Fruit fly (Drosophila melanogaster) whole organism, embryonic: ENCODE results near the gene CG9173.

Experiments
- ATbp ChIP-seq: fragments of 200-800 bp; sonication (Bioruptor generic); optimal IDR thresholded peaks from 2 replicates; lab custom pipeline; 2017; ENCODE audit warnings: missing biosample characterization, mild to moderate bottlenecking, missing genetic modification characterization, missing genetic modification reagents
- CG10147 ChIP-seq: fragments of 200-800 bp; sonication (Bioruptor generic); optimal IDR thresholded peaks from 2 replicates; lab custom pipeline; 2019; ENCODE audit warnings: missing biosample characterization, mild to moderate bottlenecking, missing genetic modification characterization, moderate library complexity
- CG10565 ChIP-seq: fragments of 200-800 bp; sonication (Bioruptor generic); optimal IDR thresholded peaks from 3 replicates; lab custom pipeline; 2016; ENCODE audit warnings: missing biosample characterization, mild to moderate bottlenecking, missing genetic modification characterization
- CG10959 ChIP-seq: fragments of 200-800 bp; sonication (Bioruptor generic); IDR thresholded peaks from 2 replicates; pipeline ENCODE4 v1.3.6; 2022; ENCODE audit warnings: missing biosample characterization, missing genetic modification characterization
- CG11504 ChIP-seq: fragments of 200-800 bp; sonication (Bioruptor generic); optimal IDR thresholded peaks from 3 replicates; lab custom pipeline; 2019; ENCODE audit warnings: missing biosample characterization, mild to moderate bottlenecking, missing genetic modification characterization, moderate library complexity
- CG11696 ChIP-seq: fragments of 200-800 bp; sonication (Bioruptor generic); IDR thresholded peaks from 2 replicates; pipeline ENCODE4 v1.3.6; 2022; ENCODE audit warnings: missing biosample characterization, missing genetic modification characterization
- CG12391 ChIP-seq: fragments of 200-800 bp; sonication (Bioruptor generic); optimal IDR thresholded peaks from 3 replicates; lab custom pipeline; 2018; ENCODE audit warnings: missing biosample characterization, mild to moderate bottlenecking, missing genetic modification characterization, moderate library complexity
- CG12659 ChIP-seq: fragments of 200-800 bp; sonication (Bioruptor generic); optimal IDR thresholded peaks from 3 replicates; lab custom pipeline; 2017; ENCODE audit warnings: mild to moderate bottlenecking, missing biosample characterization, missing genetic modification reagents, missing genetic modification characterization
- CG14050 ChIP-seq: fragments of 200-800 bp; sonication (Bioruptor generic); IDR thresholded peaks from 3 replicates; pipeline ENCODE4 v1.3.6; 2022; ENCODE audit warnings: missing biosample characterization, missing genetic modification characterization
- CG15269 ChIP-seq: fragments of 200-800 bp; sonication (Bioruptor generic); optimal IDR thresholded peaks from 2 replicates; lab custom pipeline; 2018; ENCODE audit warnings: missing biosample characterization, mild to moderate bottlenecking, missing genetic modification characterization, moderate library complexity
- CG15479 ChIP-seq: fragments of 200-800 bp; sonication (Bioruptor generic); optimal IDR thresholded peaks from 3 replicates; lab custom pipeline; 2019; ENCODE audit warnings: missing biosample characterization, mild to moderate bottlenecking, missing genetic modification characterization, moderate library complexity
- CG15514 ChIP-seq: fragments of 200-800 bp; sonication (Bioruptor generic); optimal IDR thresholded peaks from 3 replicates; lab custom pipeline; 2017; ENCODE audit warnings: missing biosample characterization, missing genetic modification characterization, mild to moderate bottlenecking, moderate library complexity, missing genetic modification reagents
- CG2875 ChIP-seq: fragments of 200-800 bp; sonication (Bioruptor generic); optimal IDR thresholded peaks from 2 replicates; lab custom pipeline; 2017; ENCODE audit warnings: missing biosample characterization, mild to moderate bottlenecking, missing genetic modification characterization, missing genetic modification reagents
- CG2889 ChIP-seq: fragments of 200-800 bp; sonication (Bioruptor generic); IDR thresholded peaks from 3 replicates; pipeline ENCODE4 v1.3.6; 2022; ENCODE audit warnings: missing biosample characterization, missing genetic modification characterization
- CG3065 ChIP-seq: fragments of 200-800 bp; sonication (Bioruptor generic); optimal IDR thresholded peaks from 2 replicates; lab custom pipeline; 2016; ENCODE audit warnings: missing biosample characterization, missing genetic modification characterization
- CG31365 ChIP-seq: fragments of 200-800 bp; sonication (Bioruptor generic); optimal IDR thresholded peaks from 2 replicates; lab custom pipeline; 2018; ENCODE audit warnings: missing biosample characterization, mild to moderate bottlenecking, missing genetic modification characterization
- CG34224 ChIP-seq: fragments of 200-800 bp; sonication (Bioruptor generic); IDR thresholded peaks from 3 replicates; pipeline ENCODE4 v1.3.6; 2022; ENCODE audit warnings: missing biosample characterization, missing genetic modification characterization; ENCODE audit not compliant: partially characterized antibody
- CG6254 ChIP-seq: fragments of 200-800 bp; sonication (Bioruptor generic); optimal IDR thresholded peaks from 3 replicates; lab custom pipeline; 2017; ENCODE audit warnings: mild to moderate bottlenecking, missing biosample characterization, missing genetic modification reagents, missing genetic modification characterization
- CG6683 ChIP-seq: fragments of 200-800 bp; sonication (Bioruptor generic); optimal IDR thresholded peaks from 2 replicates; lab custom pipeline; 2017; ENCODE audit warnings: missing biosample characterization, mild to moderate bottlenecking, missing genetic modification characterization, missing genetic modification reagents
- CG8924 ChIP-seq: fragments of 200-800 bp; optimal IDR thresholded peaks from 3 replicates; lab custom pipeline; 2019; ENCODE audit warnings: missing biosample characterization, mild to moderate bottlenecking, missing genetic modification characterization, moderate library complexity
- CTCF ChIP-seq: fragments of 200-800 bp; sonication (Bioruptor generic); optimal IDR thresholded peaks from 2 replicates; lab custom pipeline; 2017; ENCODE audit warnings: missing biosample characterization, mild to moderate bottlenecking, missing genetic modification characterization, moderate library complexity
- CkIIα-i1 ChIP-seq: fragments of 200-800 bp; sonication (Bioruptor generic); IDR thresholded peaks from 2 replicates; pipeline ENCODE4 v1.3.6; 2022; ENCODE audit warnings: missing biosample characterization, missing genetic modification characterization
- Doc2 ChIP-seq: fragments of 200-800 bp; sonication (Bioruptor generic); IDR thresholded peaks from 2 replicates; pipeline ENCODE4 v1.3.6; 2022; ENCODE audit warnings: missing biosample characterization, missing genetic modification characterization
- Dp ChIP-seq: fragments of 200-800 bp; sonication (Bioruptor generic); optimal IDR thresholded peaks from 2 replicates; lab custom pipeline; 2018; ENCODE audit warnings: missing biosample characterization, mild to moderate bottlenecking, missing genetic modification characterization, moderate library complexity
- Dref ChIP-seq: fragments of 200-800 bp; sonication (Bioruptor generic); IDR thresholded peaks from 2 replicates; pipeline ENCODE4 v1.3.6; 2022; ENCODE audit warnings: missing biosample characterization, missing genetic modification characterization
- Elba2 ChIP-seq: fragments of 200-800 bp; sonication (Bioruptor generic); optimal IDR thresholded peaks from 3 replicates; lab custom pipeline; 2016; ENCODE audit warnings: missing biosample characterization, missing genetic modification characterization
- Ets97D ChIP-seq: fragments of 200-800 bp; sonication (Bioruptor generic); optimal IDR thresholded peaks from 3 replicates; lab custom pipeline; 2016; ENCODE audit warnings: missing biosample characterization, missing genetic modification characterization
- HLH3B ChIP-seq: fragments of 200-800 bp; sonication (Bioruptor generic); IDR thresholded peaks from 2 replicates; pipeline ENCODE4 v1.3.6; 2022; ENCODE audit warnings: missing biosample characterization, missing genetic modification characterization
- Opbp ChIP-seq: fragments of 200-800 bp; sonication (Bioruptor generic); IDR thresholded peaks from 3 replicates; pipeline ENCODE4 v1.3.6; 2022; ENCODE audit warnings: missing biosample characterization, missing genetic modification characterization; ENCODE audit not compliant: partially characterized antibody
- Ravus ChIP-seq: fragments of 200-800 bp; sonication (Bioruptor generic); IDR thresholded peaks from 2 replicates; pipeline ENCODE4 v1.3.6; 2022; ENCODE audit warnings: missing biosample characterization, missing genetic modification characterization
- Rfx ChIP-seq: fragments of 200-800 bp; sonication (Bioruptor generic); IDR thresholded peaks from 2 replicates; pipeline ENCODE4 v1.3.6; 2022; ENCODE audit warnings: missing biosample characterization, missing genetic modification characterization
- Sin3A ChIP-seq: fragments of >200 bp; optimal IDR thresholded peaks from 2 replicates; lab custom pipeline; 2018
- Sry-δ ChIP-seq: fragments of 200-800 bp; sonication (Bioruptor generic); optimal IDR thresholded peaks from 2 replicates; lab custom pipeline; 2016; ENCODE audit warnings: missing biosample characterization, missing genetic modification characterization
- Tbp ChIP-seq: fragments of >200 bp; optimal IDR thresholded peaks from 2 replicates; lab custom pipeline; 2018; ENCODE audit warnings: missing biosample characterization, missing genetic modification characterization
- aop ChIP-seq: fragments of 200-800 bp; sonication (Bioruptor generic); IDR thresholded peaks from 2 replicates; pipeline ENCODE4 v1.3.6; 2022; ENCODE audit warnings: missing biosample characterization, missing genetic modification characterization
- ap ChIP-seq: fragments of 200-800 bp; sonication (Bioruptor generic); IDR thresholded peaks from 2 replicates; pipeline ENCODE4 v1.3.6; 2022; ENCODE audit warnings: missing biosample characterization, missing genetic modification characterization
- cwo ChIP-seq: fragments of 200-800 bp; sonication (Bioruptor generic); optimal IDR thresholded peaks from 3 replicates; lab custom pipeline; 2017; ENCODE audit warnings: missing biosample characterization, missing genetic modification characterization, mild to moderate bottlenecking, moderate library complexity, missing genetic modification reagents
- emc ChIP-seq: fragments of 200-800 bp; sonication (Bioruptor generic); optimal IDR thresholded peaks from 2 replicates; lab custom pipeline; 2016; ENCODE audit warnings: missing biosample characterization, missing genetic modification characterization
- ems ChIP-seq: fragments of 200-800 bp; sonication (Bioruptor generic); optimal IDR thresholded peaks from 3 replicates; lab custom pipeline; 2016; ENCODE audit warnings: missing biosample characterization, missing genetic modification characterization
- h ChIP-seq: fragments of >200 bp; optimal IDR thresholded peaks from 2 replicates; lab custom pipeline; 2017
- kni ChIP-seq: fragments of 200-800 bp; sonication (Bioruptor generic); optimal IDR thresholded peaks from 3 replicates; lab custom pipeline; 2017; ENCODE audit warnings: mild to moderate bottlenecking, missing biosample characterization, missing genetic modification reagents, missing genetic modification characterization
- lbe ChIP-seq: fragments of 200-800 bp; sonication (Bioruptor generic); optimal IDR thresholded peaks from 2 replicates; lab custom pipeline; 2016; ENCODE audit warnings: missing biosample characterization, mild to moderate bottlenecking, missing genetic modification characterization
- oc ChIP-seq: fragments of 200-800 bp; sonication (Bioruptor generic); optimal IDR thresholded peaks from 2 replicates; lab custom pipeline; 2018; ENCODE audit warnings: missing biosample characterization, mild to moderate bottlenecking, missing genetic modification characterization, moderate library complexity
- prd ChIP-seq, 3 experiments: fragments of >200 bp in 2 of 3; fragments of 200-800 bp in 1 of 3; sonication (Bioruptor generic) in 1 of 3; optimal IDR thresholded peaks in 2 of 3; IDR thresholded peaks in 1 of 3; 2 replicates in 2 of 3; 3 replicates in 1 of 3; pipeline versions ENCODE4 v1.3.6 to Lab custom; 2017 to 2022; ENCODE audit warnings: missing biosample characterization in 1 of 3, missing genetic modification characterization in 1 of 3
- pros ChIP-seq: fragments of 200-800 bp; sonication (Bioruptor generic); optimal IDR thresholded peaks from 3 replicates; lab custom pipeline; 2019; ENCODE audit warnings: missing biosample characterization, mild to moderate bottlenecking, missing genetic modification characterization, moderate library complexity
- seq ChIP-seq: fragments of 200-800 bp; sonication (Bioruptor generic); IDR thresholded peaks from 2 replicates; pipeline ENCODE4 v1.3.6; 2022; ENCODE audit warnings: missing biosample characterization, missing genetic modification characterization
- shn ChIP-seq: fragments of 200-800 bp; sonication (Bioruptor generic); optimal IDR thresholded peaks from 3 replicates; lab custom pipeline; 2016; ENCODE audit warnings: missing biosample characterization, missing genetic modification characterization
- sob ChIP-seq: fragments of 200-800 bp; sonication (Bioruptor generic); IDR thresholded peaks from 2 replicates; pipeline ENCODE4 v1.3.6; 2022; ENCODE audit warnings: missing biosample characterization, missing genetic modification characterization
- tap ChIP-seq: fragments of 200-800 bp; optimal IDR thresholded peaks from 3 replicates; lab custom pipeline; 2019; ENCODE audit warnings: missing biosample characterization, mild to moderate bottlenecking, missing genetic modification characterization, moderate library complexity
- tgo ChIP-seq: fragments of 200-800 bp; sonication (Bioruptor generic); IDR thresholded peaks from 3 replicates; pipeline ENCODE4 v1.3.6; 2022; ENCODE audit warnings: missing biosample characterization, missing genetic modification characterization
- usp ChIP-seq: fragments of >200 bp; optimal IDR thresholded peaks from 2 replicates; lab custom pipeline; 2017; ENCODE audit warnings: missing biosample characterization, missing genetic modification characterization
- zen ChIP-seq: fragments of 200-800 bp; sonication (Bioruptor generic); optimal IDR thresholded peaks from 3 replicates; lab custom pipeline; 2018; ENCODE audit warnings: missing biosample characterization, mild to moderate bottlenecking, missing genetic modification characterization, moderate library complexity

The CG9173 gene

dm6 chr3L:1442906-1443305, 19.6 kb upstream of the CG9173 start (continued):
- TF ChIP-seq Opbp (GFP tag; lab: Robert Waterston, UW), result no peak
- peak; percentile 19 for TF ChIP-seq CG10565 (GFP tag; lab: Kevin White, UChicago)
- no peak for TF ChIP-seq CG6683 (GFP tag; lab: Kevin White, UChicago)
- TF ChIP-seq emc (GFP tag; lab: Kevin White, UChicago), result no peak
- TF ChIP-seq usp (GFP tag; lab: Kevin White, UChicago), result no peak
- no peak for TF ChIP-seq Doc2 (GFP tag; lab: Robert Waterston, UW)
- TF ChIP-seq aop (GFP tag; lab: Robert Waterston, UW), result peak; percentile 46; the same call in 1 of the 2 replicates
- TF ChIP-seq oc (tag; lab: Kevin White, UChicago), result peak; percentile 87
- peak; percentile 94 for TF ChIP-seq lbe
- no peak for TF ChIP-seq CG31365 (tag; lab: Kevin White, UChicago)
- TF ChIP-seq sob (GFP tag; lab: Robert Waterston, UW), result peak; percentile 68
- TF ChIP-seq prd (optimal IDR thresholded peaks at IDR 0.05; lab: Kevin White, UChicago), result no peak
- peak; percentile 96 for TF ChIP-seq prd (GFP tag; IDR thresholded peaks at IDR 0.05; lab: Robert Waterston, UW)
- TF ChIP-seq Elba2 (GFP tag; lab: Kevin White, UChicago), result peak; percentile 59
- TF ChIP-seq CG8924 (tag; lab: Kevin White, UChicago), result peak; percentile 91
- no peak for TF ChIP-seq Dref (GFP tag; lab: Robert Waterston, UW)
- TF ChIP-seq CG2875 (GFP tag; lab: Kevin White, UChicago), result peak; percentile 78
- TF ChIP-seq ap (GFP tag; lab: Robert Waterston, UW), result peak; percentile 66
- peak; percentile 53; the same call in 2 of the 3 replicates for TF ChIP-seq CG14050 (GFP tag; lab: Robert Waterston, UW)
- peak; percentile 85 for TF ChIP-seq HLH3B (GFP tag; lab: Robert Waterston, UW)
- peak; percentile 55 for TF ChIP-seq CG15269 (tag; lab: Kevin White, UChicago)
- TF ChIP-seq CG12659 (GFP tag; lab: Kevin White, UChicago), result peak; percentile 48
- peak; percentile 42 for TF ChIP-seq pros (GFP tag; lab: Kevin White, UChicago)
- TF ChIP-seq CG10147 (GFP tag; lab: Kevin White, UChicago), result peak; percentile 24
- TF ChIP-seq CG34224 (GFP tag; lab: Robert Waterston, UW), result no peak
- peak; percentile 26 for TF ChIP-seq Sry-δ (GFP tag; lab: Kevin White, UChicago)
- no peak for TF ChIP-seq h
- TF ChIP-seq Sin3A, result no peak
- peak; percentile 25 for TF ChIP-seq Ets97D
- peak; percentile 69 for TF ChIP-seq CG11696 (GFP tag; lab: Robert Waterston, UW)
- no peak for TF ChIP-seq Dp (GFP tag; lab: Kevin White, UChicago)
- TF ChIP-seq CTCF, result no peak
- TF ChIP-seq Tbp, result no peak
- TF ChIP-seq tgo (GFP tag; lab: Robert Waterston, UW), result peak; percentile 82
- peak; percentile 80 for TF ChIP-seq CG11504
- TF ChIP-seq ATbp (GFP tag; lab: Kevin White, UChicago), result peak; percentile 76
- TF ChIP-seq CG3065 (GFP tag; lab: Kevin White, UChicago), result peak; percentile 75
- peak; percentile 57; the same call in 2 of the 3 replicates for TF ChIP-seq CG2889 (GFP tag; lab: Robert Waterston, UW)
- peak; percentile 12; the same call in 1 of the 2 replicates for TF ChIP-seq Ravus (GFP tag; lab: Robert Waterston, UW)
- peak; percentile 54; the same call in 1 of the 2 replicates for TF ChIP-seq seq
- TF ChIP-seq kni (GFP tag; lab: Kevin White, UChicago), result peak; percentile 67
- no peak for TF ChIP-seq CkIIα-i1 (GFP tag; lab: Robert Waterston, UW)
- TF ChIP-seq ems (GFP tag; lab: Kevin White, UChicago), result peak; percentile 55
- no peak for TF ChIP-seq cwo (GFP tag; lab: Kevin White, UChicago)
- TF ChIP-seq CG12391 (tag; lab: Kevin White, UChicago), result peak; percentile 93
- TF ChIP-seq CG15479 (GFP tag; lab: Kevin White, UChicago), result no peak
- no peak for TF ChIP-seq shn (GFP tag; lab: Kevin White, UChicago)
- TF ChIP-seq Rfx (GFP tag; lab: Robert Waterston, UW), result peak; percentile 52
- no peak for TF ChIP-seq CG15514
- TF ChIP-seq CG10959 (GFP tag; lab: Robert Waterston, UW), result peak; percentile 95
- peak; percentile 92 for TF ChIP-seq CG6254 (GFP tag; lab: Kevin White, UChicago)
- TF ChIP-seq zen (tag; lab: Kevin White, UChicago), result peak; percentile 88
- peak; percentile 89 for TF ChIP-seq tap (tag; lab: Kevin White, UChicago)
